Worm (Caenorhabditis elegans) whole organism, mixed stage, embryonic: Measurements from ENCODE around the gene nhr-221.

Experiments used
- lsy-2 ChIP-seq: fragments of 150-350 bp; optimal IDR thresholded peaks from 2 replicates; lab custom pipeline; 2014; ENCODE audit warnings: missing biosample characterization, missing genetic modification characterization
- mep-1 ChIP-seq: fragments of 150-350 bp; optimal IDR thresholded peaks from 2 replicates; lab custom pipeline; 2017; ENCODE audit warnings: missing biosample characterization, missing genetic modification reagents, missing genetic modification characterization, inconsistent platforms
- nhr-28 ChIP-seq: fragments of 150-350 bp; optimal IDR thresholded peaks from 2 replicates; lab custom pipeline; 2014; ENCODE audit warnings: missing biosample characterization, missing genetic modification characterization
- unc-39 ChIP-seq: fragments of 150-350 bp; optimal IDR thresholded peaks from 2 replicates; lab custom pipeline; 2014; ENCODE audit warnings: missing biosample characterization, missing genetic modification characterization
- unc-62 ChIP-seq: fragments of 150-350 bp; optimal IDR thresholded peaks from 2 replicates; lab custom pipeline; 2014; ENCODE audit warnings: missing biosample characterization, missing genetic modification reagents, missing genetic modification characterization
- zip-8 ChIP-seq: fragments of 150-350 bp; optimal IDR thresholded peaks from 2 replicates; lab custom pipeline; 2014; ENCODE audit warnings: missing biosample characterization, missing genetic modification characterization
- ztf-11 ChIP-seq: fragments of 150-350 bp; optimal IDR thresholded peaks from 2 replicates; lab custom pipeline; 2014; ENCODE audit warnings: missing biosample characterization, missing genetic modification characterization

ce11 chrV:3551765-3552164 is 16.6 kb upstream of the nhr-221 start, which contains the start of gene grl-28:
- TF ChIP-seq unc-39 (tag; lab: Kevin White, UChicago), result no peak
- no peak for TF ChIP-seq mep-1
- TF ChIP-seq lsy-2 (tag; lab: Kevin White, UChicago), result no peak
- no peak for TF ChIP-seq nhr-28 (tag; lab: Kevin White, UChicago)
- no peak for TF ChIP-seq unc-62
- no peak for TF ChIP-seq zip-8 (tag; lab: Kevin White, UChicago)
- TF ChIP-seq ztf-11 (tag; lab: Kevin White, UChicago), result no peak
